Worm (Caenorhabditis elegans): ENCODE measurements around the gene str-248.

DNA sequence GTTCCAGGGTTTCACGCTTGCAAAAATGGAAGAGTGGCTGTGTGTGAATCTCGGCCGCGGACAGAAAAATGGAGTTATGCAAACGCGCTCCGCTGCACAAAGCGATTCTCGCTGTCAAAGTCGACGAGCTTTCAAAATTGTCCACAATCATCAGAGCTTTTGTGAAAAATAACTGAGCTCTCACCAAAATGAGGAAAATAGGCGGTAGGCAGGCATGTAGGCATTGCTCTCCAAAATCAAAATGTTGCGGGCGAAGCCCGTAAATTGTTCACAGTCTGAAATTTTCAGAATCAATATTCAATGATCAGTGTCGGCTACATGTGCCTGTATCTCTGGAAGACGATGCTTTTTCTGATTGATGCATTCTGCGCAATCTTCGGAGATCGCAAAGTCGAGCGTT lies 39.4 kb upstream of the str-248 start, which contains the start of gene K06B4.4:
- no peak for TF ChIP-seq nhr-77 (tag; optimal IDR thresholded peaks at IDR 0.05)
- no peak for TF ChIP-seq pqm-1 (tag; optimal IDR thresholded peaks at IDR 0.05)
- no peak for TF ChIP-seq elt-1 (tag; optimal IDR thresholded peaks at IDR 0.05)
- TF ChIP-seq elt-2 (tag; optimal IDR thresholded peaks at IDR 0.05), result no peak
- TF ChIP-seq nfya-1 (tag; optimal IDR thresholded peaks at IDR 0.05; ENCODE audit: insufficient read depth), result no peak

Measured in whole organism, L3 larva.